Worm (Caenorhabditis elegans): Measurements from ENCODE around the gene cutl-23.

cutl-23 gene

DNA sequence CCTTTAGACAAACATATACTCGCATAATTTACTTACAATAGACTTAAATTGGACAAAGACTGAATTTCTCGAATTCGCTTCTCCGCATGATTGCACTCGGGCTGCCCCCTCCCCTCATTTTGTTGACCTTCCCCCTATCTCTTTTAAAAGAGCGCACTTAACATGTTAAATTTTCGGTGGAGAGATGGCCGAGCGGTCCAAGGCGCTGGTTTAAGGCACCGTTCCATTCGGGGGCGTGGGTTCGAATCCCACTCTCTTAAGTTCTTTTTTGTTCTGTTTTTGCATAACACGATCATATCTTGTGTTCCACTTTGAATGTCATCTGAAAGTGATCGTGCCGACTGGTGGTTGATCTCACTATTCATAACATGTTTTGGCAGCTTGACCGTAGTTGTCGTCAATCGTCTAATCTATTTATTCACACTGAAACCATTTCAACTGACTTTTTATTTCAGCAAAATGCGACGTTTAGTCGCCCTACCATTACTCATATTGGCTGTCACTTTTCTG lies at the start of gene cutl-23:
cutl-23 (plus strand) TSS at position 460 of the 510 bp plus-strand sequence.
- TF ChIP-seq lsy-12 (tag; optimal IDR thresholded peaks at IDR 0.05) (peak; percentile 28), nhr-25 (tag; optimal IDR thresholded peaks at IDR 0.05) (peak; percentile 14), nfya-1 (tag; optimal IDR thresholded peaks at IDR 0.05; ENCODE audit: insufficient read depth) (peak; percentile 14), fkh-10 (GFP tag; optimal IDR thresholded peaks at IDR 0.05) (no peak), elt-2 (tag; optimal IDR thresholded peaks at IDR 0.05) (peak; percentile 7), ztf-4 (tag; optimal IDR thresholded peaks at IDR 0.05) (no peak), nhr-43 (tag; optimal IDR thresholded peaks at IDR 0.05; ENCODE audit: poor library complexity, severe bottlenecking) (peak; percentile 22), ama-1 (optimal IDR thresholded peaks at IDR 0.05) (no peak), ztf-11 (tag; optimal IDR thresholded peaks at IDR 0.05) (no peak)

DNA sequence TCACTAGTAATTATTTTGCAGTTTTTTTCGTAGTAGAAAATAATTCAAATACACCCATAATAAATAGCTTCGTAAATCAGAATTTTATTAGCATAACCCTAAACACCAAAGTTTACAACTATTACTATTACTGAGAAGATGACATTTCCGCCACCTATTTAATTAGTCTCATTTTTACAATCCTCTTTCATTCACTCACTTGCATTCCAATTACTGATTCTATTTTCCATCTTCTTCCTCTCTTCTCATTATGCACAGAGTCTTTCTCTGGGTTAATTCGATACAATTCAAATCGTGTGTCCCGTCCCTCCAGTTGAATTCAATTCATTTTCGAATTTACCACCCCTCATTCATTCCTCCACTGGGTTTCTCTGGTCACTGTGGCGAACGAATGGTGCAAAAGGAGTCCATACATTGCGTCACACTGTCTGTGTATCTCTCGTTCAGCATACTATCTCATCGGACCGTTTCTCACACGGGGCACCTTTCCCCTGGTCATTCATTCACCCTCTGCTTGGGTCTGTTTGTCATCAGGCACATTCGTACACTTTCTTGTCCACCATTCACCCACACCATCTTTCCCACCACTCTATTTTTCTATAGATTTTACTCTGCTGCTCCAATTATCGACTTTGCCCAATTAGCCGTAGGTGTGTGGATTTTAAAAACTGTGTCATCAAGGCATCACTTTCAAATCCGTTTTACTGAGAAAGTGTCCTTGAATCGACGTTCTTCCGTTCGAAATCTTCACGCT lies 49.5 kb upstream of the cutl-23 start:
- TF ChIP-seq elt-3 (tag; optimal IDR thresholded peaks at IDR 0.05) (no peak), daf-12 (tag; optimal IDR thresholded peaks at IDR 0.05) (no peak), nhr-76 (tag; optimal IDR thresholded peaks at IDR 0.05) (no peak), nhr-237 (tag; optimal IDR thresholded peaks at IDR 0.05) (no peak), jun-1 (tag; optimal IDR thresholded peaks at IDR 0.05) (no peak), aly-2 (tag; optimal IDR thresholded peaks at IDR 0.05) (no peak), nhr-11 (tag; optimal IDR thresholded peaks at IDR 0.05) (no peak), mdl-1 (tag; optimal IDR thresholded peaks at IDR 0.05) (no peak), nhr-25 (tag; optimal IDR thresholded peaks at IDR 0.05) (no peak), zag-1 (tag; optimal IDR thresholded peaks at IDR 0.05) (no peak), lin-15B (tag; optimal IDR thresholded peaks at IDR 0.05) (no peak), fkh-2 (tag; optimal IDR thresholded peaks at IDR 0.05) (no peak), nhr-12 (tag; optimal IDR thresholded peaks at IDR 0.05) (no peak), nhr-23 (tag; optimal IDR thresholded peaks at IDR 0.05) (no peak), ceh-28 (tag; optimal IDR thresholded peaks at IDR 0.05) (no peak), unc-62 (GFP tag; optimal IDR thresholded peaks at IDR 0.05) (no peak), pqm-1 (tag; optimal IDR thresholded peaks at IDR 0.05) (no peak), nhr-67 (tag; optimal IDR thresholded peaks at IDR 0.05) (no peak), snpc-4 (tag; optimal IDR thresholded peaks at IDR 0.05) (no peak), ztf-4 (tag; optimal IDR thresholded peaks at IDR 0.05) (no peak)

DNA sequence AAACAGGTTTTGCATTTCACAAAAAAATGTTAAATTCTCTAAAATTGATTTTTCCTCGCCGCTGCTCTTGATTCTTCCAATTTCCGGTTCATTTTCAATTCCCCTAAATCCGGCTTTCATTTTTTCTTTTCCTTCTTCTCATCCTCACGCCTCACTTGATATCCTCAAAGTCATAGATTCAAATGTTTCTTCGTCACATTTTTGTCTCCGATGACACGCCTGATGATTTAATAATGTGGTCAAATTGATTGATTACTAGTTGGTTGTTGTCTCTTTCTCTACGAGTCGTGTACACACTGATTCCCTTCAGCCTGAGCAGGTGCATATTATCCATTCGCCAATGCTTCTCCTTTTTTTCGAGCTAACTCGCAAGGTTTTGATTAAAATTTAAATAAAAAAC lies 48.5 kb upstream of the cutl-23 start:
- TF ChIP-seq pha-4 (tag; optimal IDR thresholded peaks at IDR 0.05) (no peak), nhr-43 (tag; optimal IDR thresholded peaks at IDR 0.05; ENCODE audit: poor library complexity, severe bottlenecking) (no peak), ceh-28 (tag; optimal IDR thresholded peaks at IDR 0.05) (no peak), nhr-25 (tag; optimal IDR thresholded peaks at IDR 0.05) (no peak), lsy-12 (tag; optimal IDR thresholded peaks at IDR 0.05) (no peak), lin-15B (tag; optimal IDR thresholded peaks at IDR 0.05) (no peak), zag-1 (tag; optimal IDR thresholded peaks at IDR 0.05) (no peak), mdl-1 (tag; optimal IDR thresholded peaks at IDR 0.05) (no peak), unc-39 (tag; optimal IDR thresholded peaks at IDR 0.05) (no peak), nhr-237 (tag; optimal IDR thresholded peaks at IDR 0.05) (no peak), ZK546.5 (tag; optimal IDR thresholded peaks at IDR 0.05) (no peak), nfya-1 (tag; optimal IDR thresholded peaks at IDR 0.05; ENCODE audit: insufficient read depth) (no peak), aly-2 (tag; optimal IDR thresholded peaks at IDR 0.05) (no peak), fkh-2 (tag; optimal IDR thresholded peaks at IDR 0.05) (no peak), elt-3 (tag; optimal IDR thresholded peaks at IDR 0.05) (no peak)

DNA sequence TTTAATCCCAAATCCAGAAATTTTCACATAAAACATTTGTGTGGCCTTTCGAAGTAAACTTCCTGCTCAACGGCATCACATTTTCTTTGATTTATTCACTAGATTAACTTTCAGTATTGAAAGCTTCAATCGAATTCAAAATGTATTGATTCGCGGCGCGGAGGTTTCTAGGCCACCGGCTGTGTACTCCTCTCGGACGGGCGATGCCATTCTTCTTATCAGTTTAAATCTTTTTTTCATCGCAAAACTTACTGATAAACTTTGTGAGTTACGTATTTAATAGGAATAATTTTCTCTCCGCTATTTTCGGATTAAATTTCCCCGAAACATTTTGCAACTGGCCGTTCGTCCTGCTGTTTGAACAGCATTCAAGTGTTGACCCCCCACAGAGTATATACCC lies 48.1 kb upstream of the cutl-23 start:
- TF ChIP-seq elt-1 (tag; optimal IDR thresholded peaks at IDR 0.05) (peak; percentile 50), ZK546.5 (tag; optimal IDR thresholded peaks at IDR 0.05) (no peak), fkh-10 (GFP tag; optimal IDR thresholded peaks at IDR 0.05) (no peak), nhr-77 (tag; optimal IDR thresholded peaks at IDR 0.05) (no peak), ceh-9 (tag; optimal IDR thresholded peaks at IDR 0.05) (no peak), nhr-25 (tag; optimal IDR thresholded peaks at IDR 0.05) (peak; percentile 24), tbx-2 (tag; optimal IDR thresholded peaks at IDR 0.05) (no peak), daf-12 (tag; optimal IDR thresholded peaks at IDR 0.05) (no peak), nhr-237 (tag; optimal IDR thresholded peaks at IDR 0.05) (no peak), nhr-23 (tag; optimal IDR thresholded peaks at IDR 0.05) (peak; percentile 74), nhr-11 (tag; optimal IDR thresholded peaks at IDR 0.05) (no peak), jun-1 (tag; optimal IDR thresholded peaks at IDR 0.05) (peak; percentile 22), nhr-67 (tag; optimal IDR thresholded peaks at IDR 0.05) (no peak), ztf-4 (tag; optimal IDR thresholded peaks at IDR 0.05) (no peak), unc-39 (tag; optimal IDR thresholded peaks at IDR 0.05) (no peak), pqm-1 (tag; optimal IDR thresholded peaks at IDR 0.05) (peak; percentile 87), ama-1 (optimal IDR thresholded peaks at IDR 0.05) (no peak), sea-2 (GFP tag; optimal IDR thresholded peaks at IDR 0.05) (no peak), zag-1 (tag; optimal IDR thresholded peaks at IDR 0.05) (no peak), nhr-76 (tag; optimal IDR thresholded peaks at IDR 0.05) (no peak), elt-2 (tag; optimal IDR thresholded peaks at IDR 0.05) (peak; percentile 91), nhr-12 (tag; optimal IDR thresholded peaks at IDR 0.05) (no peak), mdl-1 (tag; optimal IDR thresholded peaks at IDR 0.05) (no peak), R02D3.7 (tag; optimal IDR thresholded peaks at IDR 0.05) (peak; percentile 42), ceh-28 (tag; optimal IDR thresholded peaks at IDR 0.05) (peak; percentile 79), ceh-82 (tag; optimal IDR thresholded peaks at IDR 0.05) (no peak), lin-39 (tag; optimal IDR thresholded peaks at IDR 0.05) (no peak), aly-2 (tag; optimal IDR thresholded peaks at IDR 0.05) (no peak), nhr-43 (tag; optimal IDR thresholded peaks at IDR 0.05; ENCODE audit: poor library complexity, severe bottlenecking) (peak; percentile 90), fos-1 (tag; optimal IDR thresholded peaks at IDR 0.05) (no peak), unc-62 (GFP tag; optimal IDR thresholded peaks at IDR 0.05) (no peak), hmg-11 (tag; optimal IDR thresholded peaks at IDR 0.05) (peak; percentile 41), ztf-11 (tag; optimal IDR thresholded peaks at IDR 0.05) (no peak), nhr-28 (tag; optimal IDR thresholded peaks at IDR 0.05) (no peak)

Data from whole organism, L3 larva.